Worm (Caenorhabditis elegans) whole organism, midembryonic: ENCODE data around the gene pho-4.

Experiments used
- med-1 ChIP-seq: sonication (generic microtip); optimal IDR thresholded peaks from 2 replicates; lab custom pipeline; 2017; ENCODE audit warnings: missing genetic modification characterization, mild to moderate bottlenecking, missing compliant biosample characterization, antibody characterized with exemption, missing genetic modification reagents; ENCODE audit not compliant: insufficient read depth
- tab-1 ChIP-seq: fragments of 200-800 bp; sonication (Bioruptor generic); IDR thresholded peaks from 2 replicates; pipeline ENCODE4 v1.3.6; 2022; ENCODE audit warnings: missing genetic modification characterization, missing compliant biosample characterization

- TF ChIP-seq tab-1, result no peak
- TF ChIP-seq med-1 (GFP tag; lab: Kevin White, UChicago), result no peak
These were observed 30.7 kb upstream of the pho-4 start for ce11 chrII:5268977-5269376.
